Fruit fly (Drosophila melanogaster) whole organism, pupa: ENCODE data around the gene CG15403.
A peak's percentile ranks its signal among the peaks of the same experiment; 100 is the strongest.

Experiments
- CG10348 ChIP-seq: fragments of 200-800 bp; sonication (Bioruptor generic); IDR thresholded peaks from 2 replicates; pipeline ENCODE4 v1.3.6; 2022; ENCODE audit warnings: missing biosample characterization, missing genetic modification characterization
- CG12605 ChIP-seq: fragments of 200-800 bp; sonication (Bioruptor generic); IDR thresholded peaks from 2 replicates; pipeline ENCODE4 v1.3.6; 2022; ENCODE audit warnings: missing biosample characterization, missing genetic modification characterization
- CG13204 ChIP-seq: fragments of 200-800 bp; sonication (Bioruptor generic); optimal IDR thresholded peaks from 2 replicates; lab custom pipeline; 2018; ENCODE audit warnings: missing biosample characterization, mild to moderate bottlenecking, missing genetic modification characterization, moderate library complexity
- CG14655 ChIP-seq: fragments of 200-800 bp; sonication (Bioruptor generic); optimal IDR thresholded peaks from 3 replicates; lab custom pipeline; 2017; ENCODE audit warnings: mild to moderate bottlenecking, missing biosample characterization, missing genetic modification reagents, missing genetic modification characterization
- CG15710 ChIP-seq: fragments of 200-800 bp; sonication (Bioruptor generic); optimal IDR thresholded peaks from 2 replicates; lab custom pipeline; 2018; ENCODE audit warnings: missing biosample characterization, mild to moderate bottlenecking, missing genetic modification characterization, moderate library complexity
- CG17806 ChIP-seq: fragments of 200-800 bp; sonication (Bioruptor generic); optimal IDR thresholded peaks from 2 replicates; lab custom pipeline; 2018; ENCODE audit warnings: missing biosample characterization, mild to moderate bottlenecking, missing genetic modification characterization, moderate library complexity
- CG32121 ChIP-seq: fragments of 200-800 bp; sonication (Bioruptor generic); IDR thresholded peaks from 2 replicates; pipeline ENCODE4 v1.3.6; 2022; ENCODE audit warnings: missing biosample characterization, missing genetic modification characterization
- CG34367 ChIP-seq: fragments of 200-800 bp; sonication (Bioruptor generic); optimal IDR thresholded peaks from 2 replicates; lab custom pipeline; 2018; ENCODE audit warnings: missing biosample characterization, mild to moderate bottlenecking, missing genetic modification characterization
- CG4496 ChIP-seq: fragments of 200-800 bp; sonication (Bioruptor generic); IDR thresholded peaks from 3 replicates; pipeline ENCODE4 v1.3.6; 2022; ENCODE audit warnings: missing biosample characterization, missing genetic modification characterization
- CG8159 ChIP-seq: fragments of 200-800 bp; sonication (Bioruptor generic); optimal IDR thresholded peaks from 3 replicates; lab custom pipeline; 2018; ENCODE audit warnings: missing biosample characterization, mild to moderate bottlenecking, missing genetic modification characterization, moderate library complexity
- CG8301 ChIP-seq: fragments of 200-800 bp; sonication (Bioruptor generic); optimal IDR thresholded peaks from 2 replicates; lab custom pipeline; 2018; ENCODE audit warnings: missing biosample characterization, mild to moderate bottlenecking, missing genetic modification characterization
- CG9948 ChIP-seq: fragments of 200-800 bp; sonication (Bioruptor generic); optimal IDR thresholded peaks from 2 replicates; lab custom pipeline; 2018; ENCODE audit warnings: missing biosample characterization, mild to moderate bottlenecking, missing genetic modification characterization, moderate library complexity
- D1 ChIP-seq: fragments of 200-800 bp; sonication (Bioruptor generic); optimal IDR thresholded peaks from 2 replicates; lab custom pipeline; 2018; ENCODE audit warnings: missing biosample characterization, mild to moderate bottlenecking, missing genetic modification characterization, moderate library complexity
- EcR ChIP-seq: fragments of 200-800 bp; sonication (Bioruptor generic); optimal IDR thresholded peaks from 3 replicates; lab custom pipeline; 2019; ENCODE audit warnings: missing biosample characterization, missing genetic modification characterization, mild to moderate bottlenecking, moderate library complexity, missing genetic modification reagents
- Ets98B ChIP-seq: fragments of 200-800 bp; sonication (Bioruptor generic); IDR thresholded peaks from 2 replicates; pipeline ENCODE4 v1.3.6; 2022; ENCODE audit warnings: missing biosample characterization, missing genetic modification characterization
- Pif1A ChIP-seq: fragments of 200-800 bp; sonication (Bioruptor generic); optimal IDR thresholded peaks from 3 replicates; lab custom pipeline; 2016; ENCODE audit warnings: missing biosample characterization, missing genetic modification characterization
- Pif1B ChIP-seq: fragments of 200-800 bp; sonication (Bioruptor generic); optimal IDR thresholded peaks from 3 replicates; lab custom pipeline; 2016; ENCODE audit warnings: missing biosample characterization, missing genetic modification characterization
- Snoo ChIP-seq: fragments of 200-800 bp; sonication (Bioruptor generic); optimal IDR thresholded peaks from 3 replicates; lab custom pipeline; 2017; ENCODE audit warnings: missing biosample characterization, mild to moderate bottlenecking, missing genetic modification characterization, inconsistent platforms
- fd96Ca ChIP-seq: fragments of 200-800 bp; sonication (Bioruptor generic); IDR thresholded peaks from 3 replicates; pipeline ENCODE4 v1.3.6; 2022; ENCODE audit warnings: missing biosample characterization, missing genetic modification characterization
- gl ChIP-seq: fragments of 200-800 bp; sonication (Bioruptor generic); optimal IDR thresholded peaks from 2 replicates; lab custom pipeline; 2018; ENCODE audit warnings: missing biosample characterization, mild to moderate bottlenecking, missing genetic modification characterization
- rn ChIP-seq: fragments of 200-800 bp; sonication (Bioruptor generic); IDR thresholded peaks from 2 replicates; pipeline ENCODE4 v1.3.6; 2022; ENCODE audit warnings: missing biosample characterization, missing genetic modification characterization

Gene CG15403

dm6 chr2L:3090245-3090644 is 38.2 kb upstream of the CG15403 start:
- TF ChIP-seq EcR (GFP tag; lab: Kevin White, UChicago) (no peak), CG32121 (peak; percentile 25; the same call in 1 of the 2 replicates), Ets98B (peak; percentile 18; the same call in 1 of the 2 replicates)

DNA sequence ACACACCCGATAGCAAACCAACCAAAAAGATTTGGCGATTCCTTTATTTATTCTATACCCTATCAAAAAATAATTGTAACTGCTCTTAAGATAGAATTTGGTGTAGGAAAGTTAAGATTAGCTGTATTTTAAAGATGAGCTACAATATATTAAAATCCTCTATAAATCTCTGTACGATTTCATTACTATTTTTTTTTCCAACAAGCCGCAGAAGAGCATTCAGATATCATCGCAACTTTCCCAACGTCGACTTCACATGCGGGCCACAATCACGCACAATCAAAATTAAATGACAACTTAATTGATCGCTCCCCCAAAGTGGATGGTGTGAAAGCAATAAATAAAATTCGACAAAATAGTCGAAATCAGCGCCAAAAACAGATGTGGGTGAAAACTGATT is 35.9 kb upstream of the CG15403 start:
- TF ChIP-seq Ets98B = no peak
- TF ChIP-seq CG9948 (tag; lab: Kevin White, UChicago) = no peak
- TF ChIP-seq CG8301 = peak; percentile 10
- TF ChIP-seq CG32121 = 0 out of 2 replicates have a peak, but pooled peaks have one; percentile 17

DNA sequence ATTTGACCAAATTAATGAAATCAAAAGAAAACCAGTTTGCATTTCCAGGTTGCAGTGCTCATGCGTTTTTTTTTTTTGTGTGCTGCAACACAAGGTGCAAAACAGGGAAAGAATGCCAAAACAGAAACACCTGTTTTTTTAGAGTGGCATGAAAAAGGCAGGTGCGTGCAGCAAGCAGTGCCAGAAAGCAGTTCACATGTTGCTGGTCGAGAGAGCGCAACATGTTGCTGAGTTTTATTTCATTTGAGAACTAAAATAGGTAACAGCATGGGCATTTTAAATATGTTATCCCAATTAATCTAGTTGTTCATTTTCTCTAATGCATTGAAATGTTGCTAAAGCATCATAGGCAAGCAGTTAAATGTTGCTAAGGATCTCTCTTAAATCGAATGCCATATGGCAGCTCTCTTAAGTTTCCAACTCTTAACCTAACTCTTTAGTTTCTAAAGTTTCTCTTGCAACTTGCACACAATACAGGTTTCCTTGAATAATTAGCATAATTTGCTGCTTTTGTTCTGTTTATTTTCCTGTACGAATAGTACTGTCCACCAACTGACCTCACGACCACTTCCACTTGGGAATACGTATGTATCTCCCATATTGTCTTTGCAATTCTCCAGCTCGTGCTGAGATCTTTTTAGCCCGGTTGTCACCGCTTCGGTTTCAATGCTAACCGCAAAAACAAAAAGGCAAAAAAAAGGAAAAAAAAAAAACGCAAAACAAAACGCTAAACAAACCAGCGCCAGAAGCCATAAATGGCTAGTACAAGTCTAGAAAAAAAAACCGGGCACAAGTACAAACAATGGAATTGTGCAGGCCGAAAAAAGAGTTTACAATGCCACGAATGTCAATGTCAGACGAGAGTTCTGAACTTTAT is 33.3 kb upstream of the CG15403 start:
- peak; percentile 77; the same call in 1 of the 2 replicates for TF ChIP-seq CG12605
- TF ChIP-seq CG9948 (tag; lab: Kevin White, UChicago) = peak; percentile 18
- TF ChIP-seq Ets98B = no peak
- peak; percentile 8 for TF ChIP-seq EcR (GFP tag; lab: Kevin White, UChicago)
- TF ChIP-seq CG4496 (GFP tag; lab: Robert Waterston, UW) = peak; percentile 52; the same call in 2 of the 3 replicates
- TF ChIP-seq CG32121 = no peak
- TF ChIP-seq CG13204 = peak; percentile 47
- TF ChIP-seq Pif1B (GFP tag; lab: Kevin White, UChicago) = peak; percentile 1
- peak; percentile 54 for TF ChIP-seq CG15710 (tag; lab: Kevin White, UChicago)
- TF ChIP-seq CG34367 = no peak
- no peak for TF ChIP-seq rn (GFP tag; lab: Robert Waterston, UW)
- TF ChIP-seq gl (tag; lab: Kevin White, UChicago) = peak; percentile 71
- TF ChIP-seq Pif1A (GFP tag; lab: Kevin White, UChicago) = no peak

DNA sequence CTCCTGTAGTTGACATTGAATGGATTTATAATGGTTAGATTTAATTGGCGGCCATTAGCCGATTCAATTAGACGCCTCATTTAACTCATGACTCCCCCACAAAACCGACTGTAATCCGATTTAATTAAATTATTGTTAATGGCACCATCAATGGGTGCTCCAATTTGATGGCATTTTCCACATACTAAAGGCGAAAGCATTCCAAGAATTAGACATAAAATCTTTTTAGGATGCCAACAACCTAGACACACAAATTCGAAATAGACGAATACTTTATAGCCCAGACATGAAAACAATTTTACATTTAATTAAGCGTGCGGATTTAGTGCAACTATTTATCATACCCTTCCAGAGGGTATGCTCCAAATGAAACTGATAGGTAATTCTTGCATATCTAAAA is 28.5 kb upstream of the CG15403 start:
- TF ChIP-seq CG32121 (no peak), CG34367 (no peak), CG14655 (GFP tag; lab: Kevin White, UChicago) (no peak), gl (tag; lab: Kevin White, UChicago) (no peak), CG8301 (no peak), CG9948 (tag; lab: Kevin White, UChicago) (no peak), Pif1A (GFP tag; lab: Kevin White, UChicago) (no peak), Pif1B (GFP tag; lab: Kevin White, UChicago) (no peak), CG8159 (tag; lab: Kevin White, UChicago) (no peak), D1 (tag; lab: Kevin White, UChicago) (no peak), fd96Ca (GFP tag; lab: Robert Waterston, UW) (no peak)

DNA sequence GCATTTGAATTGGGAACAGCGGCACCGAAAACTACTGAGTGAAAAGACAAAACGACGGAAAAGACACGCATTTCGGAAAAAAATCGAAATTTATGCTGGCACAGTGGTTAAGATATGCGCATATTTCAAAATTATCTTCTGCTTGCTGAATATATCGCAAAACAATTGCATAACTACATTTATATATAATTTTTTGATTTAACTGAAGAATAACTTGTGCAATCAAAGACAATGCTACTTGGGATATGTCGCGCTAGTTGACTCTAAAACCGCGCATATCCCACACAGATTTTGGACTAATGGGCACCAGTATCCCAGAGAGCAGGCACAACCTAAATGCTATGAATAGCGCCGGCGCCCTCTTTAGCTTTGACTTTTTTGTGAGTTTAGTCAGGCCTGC is 27.6 kb upstream of the CG15403 start:
- TF ChIP-seq CG12605 (no peak), CG4496 (GFP tag; lab: Robert Waterston, UW) (0 out of 3 replicates have a peak, but pooled peaks have one; percentile 42), gl (tag; lab: Kevin White, UChicago) (no peak), D1 (tag; lab: Kevin White, UChicago) (no peak), EcR (GFP tag; lab: Kevin White, UChicago) (no peak), CG9948 (tag; lab: Kevin White, UChicago) (no peak), rn (GFP tag; lab: Robert Waterston, UW) (no peak), CG17806 (tag; lab: Kevin White, UChicago) (no peak), CG14655 (GFP tag; lab: Kevin White, UChicago) (no peak), Pif1B (GFP tag; lab: Kevin White, UChicago) (no peak), fd96Ca (GFP tag; lab: Robert Waterston, UW) (no peak), CG32121 (peak; percentile 73), CG10348 (GFP tag; lab: Robert Waterston, UW) (no peak), CG13204 (no peak), Ets98B (peak; percentile 20; the same call in 1 of the 2 replicates), CG15710 (tag; lab: Kevin White, UChicago) (no peak), CG8159 (tag; lab: Kevin White, UChicago) (no peak), CG34367 (no peak), Snoo (no peak), Pif1A (GFP tag; lab: Kevin White, UChicago) (no peak), CG8301 (peak; percentile 2)

DNA sequence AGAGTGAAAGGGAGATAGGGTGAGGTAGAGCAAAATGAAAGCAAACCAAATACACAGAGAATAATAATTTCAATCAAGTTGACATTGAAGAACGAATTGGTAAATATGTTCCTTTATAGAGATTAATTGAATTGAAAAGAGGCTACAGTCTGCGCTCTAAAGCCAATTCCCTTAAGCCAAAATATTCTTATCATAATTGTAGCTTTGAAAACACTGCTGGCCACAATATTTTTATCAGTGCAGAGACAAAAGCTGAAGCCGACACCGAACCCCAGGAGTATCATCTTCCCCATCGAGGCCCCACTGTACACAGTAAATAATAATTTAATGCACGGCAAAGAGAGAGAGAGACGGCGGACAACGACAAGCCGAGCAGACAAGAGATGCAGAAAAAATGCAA is 22.5 kb upstream of the CG15403 start:
- peak; percentile 49 for TF ChIP-seq CG15710 (tag; lab: Kevin White, UChicago)
- TF ChIP-seq CG12605 = peak; percentile 64
- TF ChIP-seq CG17806 (tag; lab: Kevin White, UChicago) = peak; percentile 71
- TF ChIP-seq CG4496 (GFP tag; lab: Robert Waterston, UW) = peak; percentile 92
- peak; percentile 68 for TF ChIP-seq Snoo
- peak; percentile 3 for TF ChIP-seq CG13204
- TF ChIP-seq Pif1B (GFP tag; lab: Kevin White, UChicago) = peak; percentile 75
- peak; percentile 69 for TF ChIP-seq CG9948 (tag; lab: Kevin White, UChicago)
- peak; percentile 66 for TF ChIP-seq CG10348 (GFP tag; lab: Robert Waterston, UW)
- no peak for TF ChIP-seq D1 (tag; lab: Kevin White, UChicago)
- peak; percentile 80 for TF ChIP-seq rn (GFP tag; lab: Robert Waterston, UW)
- peak; percentile 92 for TF ChIP-seq fd96Ca (GFP tag; lab: Robert Waterston, UW)
- peak; percentile 85 for TF ChIP-seq CG8301
- peak; percentile 82 for TF ChIP-seq Pif1A (GFP tag; lab: Kevin White, UChicago)
- no peak for TF ChIP-seq EcR (GFP tag; lab: Kevin White, UChicago)
- peak; percentile 43 for TF ChIP-seq gl (tag; lab: Kevin White, UChicago)
- peak; percentile 85 for TF ChIP-seq Ets98B
- peak; percentile 90 for TF ChIP-seq CG14655 (GFP tag; lab: Kevin White, UChicago)
- TF ChIP-seq CG34367 = peak; percentile 72
- peak; percentile 88 for TF ChIP-seq CG32121
- TF ChIP-seq CG8159 (tag; lab: Kevin White, UChicago) = peak; percentile 82
- TF ChIP-seq, all 21 proteins: peak for 19
